Fruit fly (Drosophila melanogaster): ENCODE data around the gene pelo.

Gene pelo

DNA sequence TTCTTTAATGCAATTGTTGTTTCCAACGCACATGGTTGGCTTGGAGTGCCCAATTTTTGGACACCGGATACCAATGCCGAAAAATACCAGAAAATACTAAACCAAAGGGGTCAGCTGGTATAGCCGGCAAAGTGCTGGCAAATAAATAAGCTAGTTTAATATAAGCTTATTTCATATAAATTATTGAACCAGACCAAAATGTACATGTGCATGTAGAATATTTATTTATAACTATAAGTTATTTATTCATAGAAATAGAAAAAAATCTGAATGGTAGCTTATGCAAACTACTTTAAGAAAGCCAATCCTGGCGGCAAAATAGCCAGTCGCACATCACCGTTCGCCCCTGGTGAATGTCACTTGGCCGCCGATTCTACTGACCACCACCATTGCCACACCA lies at the start of gene pelo (continued):
- peak; percentile 55 for TF ChIP-seq dm (GFP tag; optimal IDR thresholded peaks at IDR 0.05)
- no peak; the same call in 1 of the 2 replicates for TF ChIP-seq CG13287 (GFP tag; IDR thresholded peaks at IDR 0.05; ENCODE audit: partially characterized antibody)
- TF ChIP-seq trem (tag; optimal IDR thresholded peaks at IDR 0.05) = peak; percentile 68
- peak; percentile 61 for TF ChIP-seq nerfin-1 (tag; optimal IDR thresholded peaks at IDR 0.05)
- no peak for TF ChIP-seq CG3065 (GFP tag; optimal IDR thresholded peaks at IDR 0.05)
- TF ChIP-seq CG8924 (tag; optimal IDR thresholded peaks at IDR 0.05) = peak; percentile 75
- peak; percentile 90 for TF ChIP-seq Kr (GFP tag; optimal IDR thresholded peaks at IDR 0.05)
- peak; percentile 99 for TF ChIP-seq Sry-β (GFP tag; optimal IDR thresholded peaks at IDR 0.05)
- no peak for TF ChIP-seq repo (GFP tag; optimal IDR thresholded peaks at IDR 0.05)
- peak; percentile 52 for TF ChIP-seq CG6683 (GFP tag; optimal IDR thresholded peaks at IDR 0.05)
- TF ChIP-seq CG1233 (GFP tag; optimal IDR thresholded peaks at IDR 0.05) = peak; percentile 36
- TF ChIP-seq CG9609 (GFP tag; optimal IDR thresholded peaks at IDR 0.05) = no peak
- TF ChIP-seq D (optimal IDR thresholded peaks at IDR 0.05) = no peak
- TF ChIP-seq D (GFP tag; optimal IDR thresholded peaks at IDR 0.05) = peak; percentile 23
- TF ChIP-seq pan (optimal IDR thresholded peaks at IDR 0.05) = no peak
- peak in 1 of 2 experiments; percentile 69 for TF ChIP-seq pan (GFP tag; optimal IDR thresholded peaks at IDR 0.05 in 1 of 2, IDR thresholded peaks at IDR 0.05 in 1 of 2)
- TF ChIP-seq disco-r (GFP tag; optimal IDR thresholded peaks at IDR 0.05) = no peak
- TF ChIP-seq ci (GFP tag; IDR thresholded peaks at IDR 0.05) = peak; percentile 53; the same call in 2 of the 3 replicates
- peak; percentile 47 for TF ChIP-seq Spps (tag; optimal IDR thresholded peaks at IDR 0.05)
- TF ChIP-seq Awh (GFP tag; IDR thresholded peaks at IDR 0.05) = no peak
- peak; percentile 52 for TF ChIP-seq CG12299 (tag; optimal IDR thresholded peaks at IDR 0.05)
- 0 out of 2 replicates have a peak, but pooled peaks have one; percentile 38 for TF ChIP-seq E2f2 (GFP tag; IDR thresholded peaks at IDR 0.05)
- TF ChIP-seq pros (GFP tag; optimal IDR thresholded peaks at IDR 0.05) = no peak
- TF ChIP-seq hbn (GFP tag; IDR thresholded peaks at IDR 0.05; ENCODE audit: partially characterized antibody) = no peak
- peak; percentile 63 for TF ChIP-seq CG10209 (GFP tag; optimal IDR thresholded peaks at IDR 0.05)
- TF ChIP-seq Trl (optimal IDR thresholded peaks at IDR 0.05) = no peak
- no peak for TF ChIP-seq Trl (GFP tag; optimal IDR thresholded peaks at IDR 0.05)
- no peak for TF ChIP-seq tna (GFP tag; IDR thresholded peaks at IDR 0.05; ENCODE audit: partially characterized antibody)
- TF ChIP-seq Poxn (GFP tag; IDR thresholded peaks at IDR 0.05) = 0 out of 2 replicates have a peak, but pooled peaks have one; percentile 41
- no peak for TF ChIP-seq usp (GFP tag; optimal IDR thresholded peaks at IDR 0.05)
- peak; percentile 26 for TF ChIP-seq zfh2 (GFP tag; optimal IDR thresholded peaks at IDR 0.05)
- no peak; the same call in 2 of the 3 replicates for TF ChIP-seq knrl (GFP tag; IDR thresholded peaks at IDR 0.05; ENCODE audit: partially characterized antibody)
- peak; percentile 56 for TF ChIP-seq ind (GFP tag; optimal IDR thresholded peaks at IDR 0.05)
- TF ChIP-seq prd (optimal IDR thresholded peaks at IDR 0.05) = no peak
- TF ChIP-seq prd (GFP tag; IDR thresholded peaks at IDR 0.05) = peak; percentile 84
- TF ChIP-seq CrebB (tag; optimal IDR thresholded peaks at IDR 0.05) = no peak
- no peak for TF ChIP-seq peb (GFP tag; IDR thresholded peaks at IDR 0.05)
- TF ChIP-seq B-H1 (GFP tag; IDR thresholded peaks at IDR 0.05) = peak; percentile 35; the same call in 2 of the 3 replicates
- no peak; the same call in 1 of the 2 replicates for TF ChIP-seq CG9215 (GFP tag; IDR thresholded peaks at IDR 0.05)
- TF ChIP-seq zen (tag; optimal IDR thresholded peaks at IDR 0.05) = peak; percentile 43
- peak; percentile 21 for TF ChIP-seq CG9437 (GFP tag; optimal IDR thresholded peaks at IDR 0.05)
- peak in 1 of 2 experiments; percentile 67 for TF ChIP-seq bsh (GFP tag; optimal IDR thresholded peaks at IDR 0.05)
- no peak for TF ChIP-seq Neu2 (GFP tag; optimal IDR thresholded peaks at IDR 0.05; ENCODE audit: borderline replicate concordance)
- TF ChIP-seq CG12104 (GFP tag; optimal IDR thresholded peaks at IDR 0.05) = peak; percentile 10
- no peak for TF ChIP-seq toy (GFP tag; IDR thresholded peaks at IDR 0.05)
- TF ChIP-seq CG10321 (GFP tag; IDR thresholded peaks at IDR 0.05) = no peak
- TF ChIP-seq Hmr (GFP tag; optimal IDR thresholded peaks at IDR 0.05) = peak; percentile 74
- TF ChIP-seq sob (GFP tag; IDR thresholded peaks at IDR 0.05) = peak; percentile 66
- TF ChIP-seq CG17912 (GFP tag; optimal IDR thresholded peaks at IDR 0.05) = no peak
- TF ChIP-seq schlank (tag; optimal IDR thresholded peaks at IDR 0.05) = no peak
- TF ChIP-seq CG16863 (GFP tag; optimal IDR thresholded peaks at IDR 0.05) = no peak
- TF ChIP-seq CG9876 (GFP tag; optimal IDR thresholded peaks at IDR 0.05) = no peak
